Worm (Caenorhabditis elegans): ENCODE measurements around the gene F35E8.10.

- TF ChIP-seq him-1 (tag; optimal IDR thresholded peaks at IDR 0.05) (no peak), W03F9.2 (tag; optimal IDR thresholded peaks at IDR 0.05) (no peak)
These were observed 23.0 kb upstream of the F35E8.10 start, which contains the start of gene srw-53 for ce11 chrV:15943125-15943524.
